In the genomic region with DNA sequence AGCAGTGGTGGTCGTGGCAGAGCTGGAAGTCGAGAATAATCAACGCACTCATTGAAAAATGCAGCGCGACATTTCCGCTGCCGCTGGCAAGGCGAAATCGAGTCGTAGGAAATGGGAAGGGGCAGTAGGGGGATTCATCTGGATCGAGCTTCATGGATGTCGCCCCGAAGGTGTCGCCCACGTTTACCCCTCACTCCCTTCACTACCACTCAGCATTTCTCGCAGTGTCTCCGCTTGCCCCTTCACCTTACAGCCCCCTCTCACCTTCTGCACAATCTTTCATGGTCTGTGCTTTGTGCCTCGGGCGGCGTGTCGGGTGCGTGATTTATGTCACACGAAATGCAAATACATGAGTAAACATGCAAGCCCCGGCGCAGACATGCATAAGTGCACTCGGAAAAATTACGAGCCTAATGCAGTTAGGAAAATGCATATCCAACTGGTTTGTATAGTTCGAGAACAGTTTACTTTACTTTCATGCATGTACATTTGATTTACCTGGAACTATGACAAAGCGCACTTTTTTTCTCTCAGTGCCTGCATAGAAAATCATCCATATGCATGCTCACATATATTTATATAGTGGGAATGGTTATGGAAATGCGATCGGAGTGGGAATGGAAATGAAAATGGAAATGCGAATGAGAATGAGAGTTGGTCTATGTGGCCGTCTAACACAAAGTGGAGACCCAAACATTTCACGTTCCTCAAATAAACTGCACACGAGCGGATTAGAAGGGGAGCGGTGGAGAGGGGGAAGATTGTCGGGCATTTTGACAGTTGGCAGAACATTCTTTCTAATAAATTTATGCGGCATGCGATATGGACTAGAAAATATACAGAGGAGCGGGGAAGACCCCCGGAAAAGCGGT, we compare ENCODE assay signal across 1 fruit fly cellular context.
TF ChIP-seq lines count a peak whose summit lies in the region.

No protein-coding gene starts in this region.

TF ChIP-seq in whole organism, embryonic, 481 proteins besides CTCF, POLR2A, EP300 and RAD21 (continued from another document and continues in another):
- TF ChIP-seq pita (GFP tag; optimal IDR thresholded peaks at IDR 0.05; lab: Kevin White, UChicago) (no peak), CG16779 (GFP tag; IDR thresholded peaks at IDR 0.05; lab: Robert Waterston, UW) (peak; percentile 54; the same call in 1 of the 2 replicates), trem (tag; optimal IDR thresholded peaks at IDR 0.05; lab: Kevin White, UChicago) (peak; percentile 81), unc-4 (GFP tag; IDR thresholded peaks at IDR 0.05; lab: Robert Waterston, UW; ENCODE audit: partially characterized antibody) (no peak), sug (tag; optimal IDR thresholded peaks at IDR 0.05; lab: Kevin White, UChicago) (peak; percentile 33), bcd (GFP tag; optimal IDR thresholded peaks at IDR 0.05; lab: Kevin White, UChicago) (peak; percentile 84), CG10543 (GFP tag; optimal IDR thresholded peaks at IDR 0.05; lab: Kevin White, UChicago) (peak; percentile 32), trh (GFP tag; optimal IDR thresholded peaks at IDR 0.05; lab: Kevin White, UChicago) (peak; percentile 84), chinmo (GFP tag; IDR thresholded peaks at IDR 0.05; lab: Robert Waterston, UW; ENCODE audit: partially characterized antibody) (no peak), CG18476 (GFP tag; optimal IDR thresholded peaks at IDR 0.05; lab: Kevin White, UChicago) (peak; percentile 83), zen2 (GFP tag; IDR thresholded peaks at IDR 0.05; lab: Robert Waterston, UW; ENCODE audit: partially characterized antibody) (no peak), CG8089 (GFP tag; optimal IDR thresholded peaks at IDR 0.05; lab: Kevin White, UChicago) (peak; percentile 92), D19B (GFP tag; optimal IDR thresholded peaks at IDR 0.05; lab: Kevin White, UChicago) (no peak), gcm2 (GFP tag; optimal IDR thresholded peaks at IDR 0.05; lab: Kevin White, UChicago) (peak; percentile 76), cas (GFP tag; IDR thresholded peaks at IDR 0.05; lab: Robert Waterston, UW) (no peak), Hr3 (GFP tag; optimal IDR thresholded peaks at IDR 0.05; lab: Kevin White, UChicago) (peak; percentile 87), CG1647 (GFP tag; optimal IDR thresholded peaks at IDR 0.05; lab: Kevin White, UChicago) (peak; percentile 89), phol (tag; optimal IDR thresholded peaks at IDR 0.05; lab: Kevin White, UChicago) (peak; percentile 94), salm (tag; optimal IDR thresholded peaks at IDR 0.05; lab: Kevin White, UChicago) (peak; percentile 89), mld (GFP tag; IDR thresholded peaks at IDR 0.05; lab: Robert Waterston, UW; ENCODE audit: partially characterized antibody) (no peak), z (GFP tag; IDR thresholded peaks at IDR 0.05; lab: Robert Waterston, UW) (peak; percentile 64; the same call in 2 of the 3 replicates), pum (GFP tag; optimal IDR thresholded peaks at IDR 0.05; lab: Kevin White, UChicago) (peak; percentile 90), pho (GFP tag; optimal IDR thresholded peaks at IDR 0.05; lab: Kevin White, UChicago) (peak; percentile 44), CG7271 (tag; optimal IDR thresholded peaks at IDR 0.05; lab: Kevin White, UChicago) (no peak), grau (tag; optimal IDR thresholded peaks at IDR 0.05; lab: Kevin White, UChicago) (peak; percentile 82), sc (optimal IDR thresholded peaks at IDR 0.05; lab: Kevin White, UChicago) (no peak), sc (GFP tag; optimal IDR thresholded peaks at IDR 0.05; lab: Kevin White, UChicago) (peak; percentile 91), ci (GFP tag; IDR thresholded peaks at IDR 0.05; lab: Robert Waterston, UW) (peak; percentile 97), CG17361 (GFP tag; IDR thresholded peaks at IDR 0.05; lab: Robert Waterston, UW) (peak; percentile 94), CG6765 (GFP tag; optimal IDR thresholded peaks at IDR 0.05; lab: Kevin White, UChicago) (no peak), CG2712 (tag; optimal IDR thresholded peaks at IDR 0.05; lab: Kevin White, UChicago) (peak; percentile 96), HmgZ (tag; optimal IDR thresholded peaks at IDR 0.05; lab: Kevin White, UChicago) (peak; percentile 55), Adf1 (GFP tag; IDR thresholded peaks at IDR 0.05; lab: Robert Waterston, UW) (no peak), cg (GFP tag; optimal IDR thresholded peaks at IDR 0.05; lab: Kevin White, UChicago) (peak; percentile 63), Bgb (GFP tag; IDR thresholded peaks at IDR 0.05; lab: Robert Waterston, UW; ENCODE audit: partially characterized antibody) (no peak), CG31224 (GFP tag; IDR thresholded peaks at IDR 0.05; lab: Robert Waterston, UW) (no peak), CG12942 (GFP tag; optimal IDR thresholded peaks at IDR 0.05; lab: Kevin White, UChicago) (peak; percentile 89), Antp (GFP tag; optimal IDR thresholded peaks at IDR 0.05; lab: Kevin White, UChicago) (peak; percentile 95), da (GFP tag; optimal IDR thresholded peaks at IDR 0.05; lab: Kevin White, UChicago) (peak; percentile 85), Hr78 (GFP tag; optimal IDR thresholded peaks at IDR 0.05; lab: Kevin White, UChicago) (peak in 1 of 2 experiments; percentile 97), crc (GFP tag; optimal IDR thresholded peaks at IDR 0.05; lab: Kevin White, UChicago) (peak; percentile 75), CG7987 (GFP tag; optimal IDR thresholded peaks at IDR 0.05; lab: Kevin White, UChicago) (peak; percentile 68), hth (optimal IDR thresholded peaks at IDR 0.05; lab: Kevin White, UChicago) (no peak), Six4 (GFP tag; optimal IDR thresholded peaks at IDR 0.05; lab: Kevin White, UChicago) (peak; percentile 92), CG12236 (GFP tag; optimal IDR thresholded peaks at IDR 0.05; lab: Kevin White, UChicago) (peak; percentile 82), bab2 (GFP tag; optimal IDR thresholded peaks at IDR 0.05; lab: Kevin White, UChicago) (peak; percentile 87), CG6689 (GFP tag; IDR thresholded peaks at IDR 0.05; lab: Robert Waterston, UW) (peak; percentile 92), oc (tag; optimal IDR thresholded peaks at IDR 0.05; lab: Kevin White, UChicago) (peak; percentile 97), pfk (GFP tag; optimal IDR thresholded peaks at IDR 0.05; lab: Kevin White, UChicago) (no peak), CG7839 (tag; optimal IDR thresholded peaks at IDR 0.05; lab: Kevin White, UChicago) (peak; percentile 92), D19A (tag; optimal IDR thresholded peaks at IDR 0.05; lab: Kevin White, UChicago) (peak; percentile 88), CG3065 (GFP tag; optimal IDR thresholded peaks at IDR 0.05; lab: Kevin White, UChicago) (peak; percentile 86), dmrt11E (tag; optimal IDR thresholded peaks at IDR 0.05; lab: Kevin White, UChicago) (peak; percentile 85), jing (GFP tag; optimal IDR thresholded peaks at IDR 0.05; lab: Kevin White, UChicago) (peak; percentile 91), CG12071 (GFP tag; optimal IDR thresholded peaks at IDR 0.05; lab: Kevin White, UChicago) (peak; percentile 89), sob (GFP tag; IDR thresholded peaks at IDR 0.05; lab: Robert Waterston, UW) (peak; percentile 83; the same call in 1 of the 2 replicates), CG5245 (GFP tag; optimal IDR thresholded peaks at IDR 0.05; lab: Kevin White, UChicago) (peak; percentile 89), CG33557 (GFP tag; optimal IDR thresholded peaks at IDR 0.05; lab: Kevin White, UChicago) (peak; percentile 73), CG17612 (GFP tag; IDR thresholded peaks at IDR 0.05; lab: Robert Waterston, UW) (peak; percentile 66; the same call in 1 of the 2 replicates), CrebB (tag; optimal IDR thresholded peaks at IDR 0.05; lab: Kevin White, UChicago) (peak; percentile 57), seq (GFP tag; IDR thresholded peaks at IDR 0.05; lab: Robert Waterston, UW) (peak; percentile 73), CG34376 (GFP tag; optimal IDR thresholded peaks at IDR 0.05; lab: Kevin White, UChicago) (no peak), eve (GFP tag; optimal IDR thresholded peaks at IDR 0.05; lab: Kevin White, UChicago) (peak in 1 of 2 experiments; percentile 95), Dbx (GFP tag; IDR thresholded peaks at IDR 0.05; lab: Robert Waterston, UW) (no peak), vfl (GFP tag; optimal IDR thresholded peaks at IDR 0.05; lab: Kevin White, UChicago) (peak; percentile 5), Ssrp (tag; optimal IDR thresholded peaks at IDR 0.05; lab: Kevin White, UChicago) (peak; percentile 93), CG42726 (GFP tag; IDR thresholded peaks at IDR 0.05; lab: Robert Waterston, UW; ENCODE audit: partially characterized antibody) (no peak), Ets97D (GFP tag; optimal IDR thresholded peaks at IDR 0.05; lab: Kevin White, UChicago) (peak; percentile 74), H15 (GFP tag; IDR thresholded peaks at IDR 0.05; lab: Robert Waterston, UW) (peak; percentile 89), onecut (GFP tag; IDR thresholded peaks at IDR 0.05; lab: Robert Waterston, UW) (peak; percentile 88), nmo (GFP tag; optimal IDR thresholded peaks at IDR 0.05; lab: Kevin White, UChicago) (peak; percentile 95), dm (GFP tag; optimal IDR thresholded peaks at IDR 0.05; lab: Kevin White, UChicago) (peak; percentile 81), CG2875 (GFP tag; optimal IDR thresholded peaks at IDR 0.05; lab: Kevin White, UChicago) (peak; percentile 96), CG9727 (GFP tag; optimal IDR thresholded peaks at IDR 0.05; lab: Kevin White, UChicago) (peak; percentile 73), CG10209 (GFP tag; optimal IDR thresholded peaks at IDR 0.05; lab: Kevin White, UChicago) (peak; percentile 84), exex (tag; optimal IDR thresholded peaks at IDR 0.05; lab: Kevin White, UChicago) (no peak), CG8388 (GFP tag; optimal IDR thresholded peaks at IDR 0.05; lab: Kevin White, UChicago) (peak; percentile 94), gro (GFP tag; optimal IDR thresholded peaks at IDR 0.05; lab: Kevin White, UChicago) (no peak), CG10654 (GFP tag; optimal IDR thresholded peaks at IDR 0.05; lab: Kevin White, UChicago) (peak; percentile 94), Oli (tag; optimal IDR thresholded peaks at IDR 0.05; lab: Kevin White, UChicago) (peak; percentile 92), slbo (GFP tag; IDR thresholded peaks at IDR 0.05; lab: Robert Waterston, UW) (peak; percentile 54; the same call in 1 of the 2 replicates), sima (GFP tag; optimal IDR thresholded peaks at IDR 0.05; lab: Kevin White, UChicago) (peak; percentile 61), CG31365 (tag; optimal IDR thresholded peaks at IDR 0.05; lab: Kevin White, UChicago) (peak; percentile 66), lbe (GFP tag; optimal IDR thresholded peaks at IDR 0.05; lab: Kevin White, UChicago) (no peak), slou (GFP tag; optimal IDR thresholded peaks at IDR 0.05; lab: Kevin White, UChicago) (peak; percentile 55), aop (GFP tag; IDR thresholded peaks at IDR 0.05; lab: Robert Waterston, UW) (no peak; the same call in none of the 2 replicates), Fer2 (tag; optimal IDR thresholded peaks at IDR 0.05; lab: Kevin White, UChicago) (peak; percentile 23), CG32772 (GFP tag; IDR thresholded peaks at IDR 0.05; lab: Robert Waterston, UW) (peak; percentile 95), CG3407 (GFP tag; optimal IDR thresholded peaks at IDR 0.05; lab: Kevin White, UChicago) (peak; percentile 94), Scr (GFP tag; IDR thresholded peaks at IDR 0.05; lab: Robert Waterston, UW; ENCODE audit: partially characterized antibody) (no peak), Doc2 (GFP tag; IDR thresholded peaks at IDR 0.05; lab: Robert Waterston, UW) (no peak), ERR (GFP tag; optimal IDR thresholded peaks at IDR 0.05; lab: Kevin White, UChicago) (peak; percentile 78), CG18262 (tag; optimal IDR thresholded peaks at IDR 0.05; lab: Kevin White, UChicago) (peak; percentile 96), Dref (GFP tag; IDR thresholded peaks at IDR 0.05; lab: Robert Waterston, UW) (no peak), NfI (GFP tag; optimal IDR thresholded peaks at IDR 0.05; lab: Kevin White, UChicago) (peak; percentile 84), Dad (GFP tag; optimal IDR thresholded peaks at IDR 0.05; lab: Kevin White, UChicago) (peak; percentile 77), chm (GFP tag; IDR thresholded peaks at IDR 0.05; lab: Robert Waterston, UW) (peak; percentile 96), ac (GFP tag; optimal IDR thresholded peaks at IDR 0.05; lab: Kevin White, UChicago) (peak; percentile 44), CG8281 (tag; optimal IDR thresholded peaks at IDR 0.05; lab: Kevin White, UChicago) (peak; percentile 79), CG13775 (GFP tag; optimal IDR thresholded peaks at IDR 0.05; lab: Kevin White, UChicago) (peak; percentile 67), HHEX (GFP tag; optimal IDR thresholded peaks at IDR 0.05; lab: Kevin White, UChicago) (peak; percentile 89), sens (GFP tag; lab: Kevin White, UChicago) (peak; percentile 99), Bteb2 (GFP tag; optimal IDR thresholded peaks at IDR 0.05; lab: Kevin White, UChicago) (peak; percentile 63), pros (GFP tag; optimal IDR thresholded peaks at IDR 0.05; lab: Kevin White, UChicago) (peak; percentile 40), H2.0 (GFP tag; IDR thresholded peaks at IDR 0.05; lab: Robert Waterston, UW) (peak; percentile 83), wdn (GFP tag; IDR thresholded peaks at IDR 0.05; lab: Robert Waterston, UW) (no peak), Eip74EF (GFP tag; optimal IDR thresholded peaks at IDR 0.05; lab: Kevin White, UChicago) (peak in 1 of 2 experiments; percentile 89), Xrp1 (GFP tag; IDR thresholded peaks at IDR 0.05; lab: Robert Waterston, UW) (peak; percentile 95), nerfin-2 (GFP tag; IDR thresholded peaks at IDR 0.05; lab: Robert Waterston, UW; ENCODE audit: partially characterized antibody) (no peak), vnd (GFP tag; IDR thresholded peaks at IDR 0.05; lab: Robert Waterston, UW; ENCODE audit: partially characterized antibody) (no peak), luna (GFP tag; optimal IDR thresholded peaks at IDR 0.05; lab: Kevin White, UChicago) (no peak), CG5953 (GFP tag; IDR thresholded peaks at IDR 0.05; lab: Robert Waterston, UW) (peak; percentile 96), fd3F (GFP tag; optimal IDR thresholded peaks at IDR 0.05; lab: Kevin White, UChicago) (no peak), CG10431 (GFP tag; optimal IDR thresholded peaks at IDR 0.05; lab: Kevin White, UChicago) (peak; percentile 88), Nf-YB (GFP tag; optimal IDR thresholded peaks at IDR 0.05; lab: Kevin White, UChicago) (peak; percentile 65), CG2120 (GFP tag; optimal IDR thresholded peaks at IDR 0.05; lab: Kevin White, UChicago) (no peak), lola (GFP tag; optimal IDR thresholded peaks at IDR 0.05; lab: Kevin White, UChicago) (peak in 1 of 3 experiments; percentile 88), GATAe (GFP tag; conservative IDR thresholded peaks at IDR 0.05; lab: Robert Waterston, UW) (no peak), CG11723 (GFP tag; optimal IDR thresholded peaks at IDR 0.05; lab: Kevin White, UChicago) (peak; percentile 79), CG3838 (GFP tag; optimal IDR thresholded peaks at IDR 0.05; lab: Kevin White, UChicago) (peak; percentile 63)
